Fruit fly (Drosophila melanogaster) whole organism, embryonic: ENCODE measurements around the gene CG16854.

Experiments used
- Adf1 ChIP-seq: fragments of 200-800 bp; sonication (Bioruptor generic); IDR thresholded peaks from 2 replicates; pipeline ENCODE4 v1.3.6; 2022; ENCODE audit warnings: missing biosample characterization, missing genetic modification characterization
- Bdp1 ChIP-seq: fragments of 200-800 bp; sonication (Bioruptor generic); optimal IDR thresholded peaks from 3 replicates; lab custom pipeline; 2016; ENCODE audit warnings: missing biosample characterization, missing genetic modification characterization
- CG10209 ChIP-seq: fragments of 200-800 bp; sonication (Bioruptor generic); optimal IDR thresholded peaks from 3 replicates; lab custom pipeline; 2017; ENCODE audit warnings: missing biosample characterization, mild to moderate bottlenecking, missing genetic modification characterization, missing genetic modification reagents
- CG10321 ChIP-seq: fragments of 200-800 bp; sonication (Bioruptor generic); IDR thresholded peaks from 2 replicates; pipeline ENCODE4 v1.3.6; 2022; ENCODE audit warnings: missing biosample characterization, missing genetic modification characterization
- CG10565 ChIP-seq: fragments of 200-800 bp; sonication (Bioruptor generic); optimal IDR thresholded peaks from 3 replicates; lab custom pipeline; 2016; ENCODE audit warnings: missing biosample characterization, mild to moderate bottlenecking, missing genetic modification characterization
- CG10654 ChIP-seq: fragments of 200-800 bp; sonication (Bioruptor generic); optimal IDR thresholded peaks from 2 replicates; lab custom pipeline; 2016; ENCODE audit warnings: missing biosample characterization, missing genetic modification characterization
- CG11504 ChIP-seq: fragments of 200-800 bp; sonication (Bioruptor generic); optimal IDR thresholded peaks from 3 replicates; lab custom pipeline; 2019; ENCODE audit warnings: missing biosample characterization, mild to moderate bottlenecking, missing genetic modification characterization, moderate library complexity
- CG1233 ChIP-seq: fragments of 200-800 bp; sonication (Bioruptor generic); optimal IDR thresholded peaks from 4 replicates; lab custom pipeline; 2018; ENCODE audit warnings: missing biosample characterization, mild to moderate bottlenecking, missing genetic modification characterization
- CG12769 ChIP-seq: fragments of 200-800 bp; sonication (Bioruptor generic); optimal IDR thresholded peaks from 2 replicates; lab custom pipeline; 2019; ENCODE audit warnings: missing biosample characterization, mild to moderate bottlenecking, missing genetic modification characterization, moderate library complexity
- CG13624 ChIP-seq: fragments of 200-800 bp; sonication (Bioruptor generic); optimal IDR thresholded peaks from 2 replicates; lab custom pipeline; 2016; ENCODE audit warnings: missing biosample characterization, missing genetic modification characterization
- CG15514 ChIP-seq: fragments of 200-800 bp; sonication (Bioruptor generic); optimal IDR thresholded peaks from 3 replicates; lab custom pipeline; 2017; ENCODE audit warnings: missing biosample characterization, missing genetic modification characterization, mild to moderate bottlenecking, moderate library complexity, missing genetic modification reagents
- CG17568 ChIP-seq: fragments of 200-800 bp; sonication (Bioruptor generic); optimal IDR thresholded peaks from 2 replicates; lab custom pipeline; 2018; ENCODE audit warnings: missing biosample characterization, mild to moderate bottlenecking, missing genetic modification characterization, moderate library complexity
- CG18262 ChIP-seq: fragments of 200-800 bp; optimal IDR thresholded peaks from 3 replicates; lab custom pipeline; 2019; ENCODE audit warnings: missing biosample characterization, mild to moderate bottlenecking, missing genetic modification characterization, moderate library complexity
- CG18476 ChIP-seq: fragments of 200-800 bp; sonication (Bioruptor generic); optimal IDR thresholded peaks from 2 replicates; lab custom pipeline; 2016; ENCODE audit warnings: missing biosample characterization, mild to moderate bottlenecking, missing genetic modification characterization
- CG2202 ChIP-seq: fragments of 200-800 bp; sonication (Bioruptor generic); optimal IDR thresholded peaks from 2 replicates; lab custom pipeline; 2018; ENCODE audit warnings: missing biosample characterization, mild to moderate bottlenecking, missing genetic modification characterization
- CG32772 ChIP-seq: fragments of 200-800 bp; sonication (Bioruptor generic); IDR thresholded peaks from 2 replicates; pipeline ENCODE4 v1.3.6; 2022; ENCODE audit warnings: missing biosample characterization, missing genetic modification characterization
- CG4282 ChIP-seq: fragments of 200-800 bp; sonication (Bioruptor generic); optimal IDR thresholded peaks from 2 replicates; lab custom pipeline; 2016; ENCODE audit warnings: missing biosample characterization, missing genetic modification characterization
- CG43689 ChIP-seq: fragments of 200-800 bp; sonication (Bioruptor generic); IDR thresholded peaks from 2 replicates; pipeline ENCODE4 v1.3.6; 2022; ENCODE audit warnings: missing biosample characterization, missing genetic modification characterization
- CG6272 ChIP-seq: fragments of 200-800 bp; sonication (Bioruptor generic); IDR thresholded peaks from 2 replicates; pipeline ENCODE4 v1.3.6; 2022; ENCODE audit warnings: missing biosample characterization, missing genetic modification characterization
- CG7556 ChIP-seq: fragments of 200-800 bp; sonication (Bioruptor generic); optimal IDR thresholded peaks from 2 replicates; lab custom pipeline; 2017; ENCODE audit warnings: missing biosample characterization, mild to moderate bottlenecking, missing genetic modification characterization
- CG7963 ChIP-seq: fragments of 200-800 bp; sonication (Bioruptor generic); IDR thresholded peaks from 3 replicates; pipeline ENCODE4 v1.3.6; 2022; ENCODE audit warnings: missing biosample characterization, missing genetic modification characterization; ENCODE audit not compliant: partially characterized antibody
- CG8944 ChIP-seq: fragments of 200-800 bp; sonication (Bioruptor generic); optimal IDR thresholded peaks from 3 replicates; lab custom pipeline; 2016; ENCODE audit warnings: missing biosample characterization, missing genetic modification characterization
- CG9876 ChIP-seq: fragments of 200-800 bp; sonication (Bioruptor generic); optimal IDR thresholded peaks from 2 replicates; lab custom pipeline; 2016; ENCODE audit warnings: missing biosample characterization, missing genetic modification characterization
- Camta ChIP-seq: fragments of 200-800 bp; sonication (Bioruptor generic); optimal IDR thresholded peaks from 2 replicates; lab custom pipeline; 2016; ENCODE audit warnings: missing biosample characterization, missing genetic modification characterization
- E2f2 ChIP-seq: fragments of 200-800 bp; sonication (Bioruptor generic); IDR thresholded peaks from 2 replicates; pipeline ENCODE4 v1.3.6; 2022; ENCODE audit warnings: missing biosample characterization, missing genetic modification characterization
- Fer3 ChIP-seq: fragments of 200-800 bp; sonication (Bioruptor generic); optimal IDR thresholded peaks from 2 replicates; lab custom pipeline; 2018; ENCODE audit warnings: missing biosample characterization, mild to moderate bottlenecking, missing genetic modification characterization, moderate library complexity
- HLH54F ChIP-seq: fragments of 200-800 bp; sonication (Bioruptor generic); optimal IDR thresholded peaks from 3 replicates; lab custom pipeline; 2016; ENCODE audit warnings: missing biosample characterization, missing genetic modification characterization
- NfI ChIP-seq: fragments of 200-800 bp; sonication (Bioruptor generic); optimal IDR thresholded peaks from 3 replicates; lab custom pipeline; 2018; ENCODE audit warnings: missing biosample characterization, mild to moderate bottlenecking, missing genetic modification characterization, moderate library complexity
- Six4 ChIP-seq: fragments of 200-800 bp; sonication (Bioruptor generic); optimal IDR thresholded peaks from 2 replicates; lab custom pipeline; 2016; ENCODE audit warnings: missing biosample characterization, missing genetic modification characterization
- Sry-β ChIP-seq: fragments of 200-800 bp; sonication (Bioruptor generic); optimal IDR thresholded peaks from 2 replicates; lab custom pipeline; 2018; ENCODE audit warnings: missing biosample characterization, mild to moderate bottlenecking, missing genetic modification characterization, moderate library complexity
- amos ChIP-seq: fragments of 200-800 bp; sonication (Bioruptor generic); IDR thresholded peaks from 2 replicates; pipeline ENCODE4 v1.3.6; 2022; ENCODE audit warnings: missing biosample characterization, missing genetic modification characterization; ENCODE audit not compliant: partially characterized antibody
- chif ChIP-seq, 2 experiments: fragments of 200-800 bp; sonication (Bioruptor generic); optimal IDR thresholded peaks; 3 replicates each; lab custom pipeline; 2016; ENCODE audit warnings: missing biosample characterization in 2 of 2, missing genetic modification characterization in 2 of 2
- chm ChIP-seq: fragments of 200-800 bp; sonication (Bioruptor generic); IDR thresholded peaks from 2 replicates; pipeline ENCODE4 v1.3.6; 2022; ENCODE audit warnings: missing biosample characterization, missing genetic modification characterization
- ci ChIP-seq: fragments of 200-800 bp; sonication (Bioruptor generic); IDR thresholded peaks from 3 replicates; pipeline ENCODE4 v1.3.6; 2022; ENCODE audit warnings: missing biosample characterization, missing genetic modification characterization
- da ChIP-seq: fragments of 200-800 bp; sonication (Bioruptor generic); optimal IDR thresholded peaks from 2 replicates; lab custom pipeline; 2016; ENCODE audit warnings: missing biosample characterization, missing genetic modification characterization
- danr ChIP-seq: fragments of 200-800 bp; sonication (Bioruptor generic); IDR thresholded peaks from 2 replicates; pipeline ENCODE4 v1.3.6; 2022; ENCODE audit warnings: missing biosample characterization, missing genetic modification characterization
- dpn ChIP-seq, 2 experiments: fragments of 200-800 bp; sonication (Bioruptor generic); optimal IDR thresholded peaks; 3 replicates each; lab custom pipeline; 2016; ENCODE audit warnings: missing biosample characterization in 2 of 2, missing genetic modification characterization in 2 of 2
- eyg ChIP-seq: fragments of 200-800 bp; sonication (Bioruptor generic); optimal IDR thresholded peaks from 3 replicates; lab custom pipeline; 2016; ENCODE audit warnings: missing biosample characterization, missing genetic modification characterization
- gce ChIP-seq: fragments of 200-800 bp; sonication (Bioruptor generic); IDR thresholded peaks from 3 replicates; pipeline ENCODE4 v1.3.6; 2022; ENCODE audit warnings: missing biosample characterization, missing genetic modification characterization
- inv ChIP-seq: fragments of 200-800 bp; sonication (Bioruptor generic); IDR thresholded peaks from 2 replicates; pipeline ENCODE4 v1.3.6; 2022; ENCODE audit warnings: missing biosample characterization, missing genetic modification characterization; ENCODE audit not compliant: partially characterized antibody
- kah ChIP-seq: fragments of 200-800 bp; sonication (Bioruptor generic); optimal IDR thresholded peaks from 2 replicates; lab custom pipeline; 2018; ENCODE audit warnings: missing biosample characterization, mild to moderate bottlenecking, missing genetic modification characterization
- klu ChIP-seq: fragments of 200-800 bp; sonication (Bioruptor generic); IDR thresholded peaks from 2 replicates; pipeline ENCODE4 v1.3.6; 2022; ENCODE audit warnings: missing biosample characterization, missing genetic modification characterization
- kni ChIP-seq: fragments of 200-800 bp; sonication (Bioruptor generic); optimal IDR thresholded peaks from 3 replicates; lab custom pipeline; 2017; ENCODE audit warnings: mild to moderate bottlenecking, missing biosample characterization, missing genetic modification reagents, missing genetic modification characterization
- onecut ChIP-seq: fragments of 200-800 bp; sonication (Bioruptor generic); IDR thresholded peaks from 2 replicates; pipeline ENCODE4 v1.3.6; 2022; ENCODE audit warnings: missing biosample characterization, missing genetic modification characterization
- salm ChIP-seq: fragments of 200-800 bp; sonication (Bioruptor generic); optimal IDR thresholded peaks from 2 replicates; lab custom pipeline; 2018; ENCODE audit warnings: missing biosample characterization, mild to moderate bottlenecking, missing genetic modification characterization
- schlank ChIP-seq: fragments of 200-800 bp; sonication (Bioruptor generic); optimal IDR thresholded peaks from 2 replicates; lab custom pipeline; 2018; ENCODE audit warnings: missing biosample characterization, mild to moderate bottlenecking, missing genetic modification characterization
- stc ChIP-seq: fragments of 200-800 bp; sonication (Bioruptor generic); IDR thresholded peaks from 2 replicates; pipeline ENCODE4 v1.3.6; 2022; ENCODE audit warnings: missing biosample characterization, missing genetic modification characterization
- tap ChIP-seq: fragments of 200-800 bp; optimal IDR thresholded peaks from 3 replicates; lab custom pipeline; 2019; ENCODE audit warnings: missing biosample characterization, mild to moderate bottlenecking, missing genetic modification characterization, moderate library complexity
- tll ChIP-seq, 2 experiments: fragments of 200-800 bp in 1 of 2; fragments of >200 bp in 1 of 2; sonication (Bioruptor generic) in 1 of 2; optimal IDR thresholded peaks; 2 replicates each; lab custom pipeline; 2017 to 2019; ENCODE audit warnings: missing biosample characterization in 2 of 2, missing genetic modification characterization in 2 of 2, mild to moderate bottlenecking in 1 of 2, moderate library complexity in 1 of 2
- usp ChIP-seq: fragments of >200 bp; optimal IDR thresholded peaks from 2 replicates; lab custom pipeline; 2017; ENCODE audit warnings: missing biosample characterization, missing genetic modification characterization
- z ChIP-seq: fragments of 200-800 bp; sonication (Bioruptor generic); IDR thresholded peaks from 3 replicates; pipeline ENCODE4 v1.3.6; 2022; ENCODE audit warnings: missing biosample characterization, missing genetic modification characterization

The CG16854 gene

DNA sequence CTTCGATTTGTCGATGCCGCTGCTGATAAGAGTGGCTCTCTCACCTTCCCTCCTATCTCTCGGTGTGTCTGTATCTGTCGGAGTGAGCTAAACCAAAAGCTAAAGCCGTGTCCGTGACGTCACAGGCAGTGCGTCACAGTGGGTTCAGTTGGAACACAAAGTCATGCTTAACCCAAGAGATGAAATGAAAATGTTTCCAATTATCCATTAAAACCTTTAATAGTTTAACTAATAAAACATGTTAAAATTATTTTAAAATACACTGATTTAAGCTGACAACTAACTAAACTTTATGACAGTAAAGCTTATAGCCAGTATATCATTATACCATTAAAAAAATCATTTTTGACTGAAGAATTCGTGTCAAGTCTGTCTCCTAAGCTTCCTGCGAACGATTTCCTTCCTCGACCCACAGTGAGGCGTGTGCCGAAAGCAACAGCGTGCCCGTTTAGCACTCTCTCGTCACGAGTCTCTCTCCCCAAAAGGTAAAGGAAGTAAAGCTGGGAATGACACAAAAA, 26.5 kb downstream of the CG16854 start, which contains the start of gene Idua (continued):
- TF ChIP-seq da (peak; percentile 11), CG10321 (GFP tag; lab: Robert Waterston, UW) (no peak), CG1233 (GFP tag; lab: Kevin White, UChicago) (peak; percentile 58), Fer3 (tag; lab: Kevin White, UChicago) (peak; percentile 53), usp (GFP tag; lab: Kevin White, UChicago) (no peak), CG7963 (GFP tag; lab: Robert Waterston, UW) (no peak), eyg (GFP tag; lab: Kevin White, UChicago) (no peak), Bdp1 (GFP tag; lab: Kevin White, UChicago) (no peak), dpn (GFP tag; optimal IDR thresholded peaks at IDR 0.05; lab: Kevin White, UChicago) (peak in 1 of 2 experiments; percentile 62), chm (no peak), kni (GFP tag; lab: Kevin White, UChicago) (no peak), inv (no peak), Sry-β (no peak), schlank (tag; lab: Kevin White, UChicago) (peak; percentile 28), CG4282 (GFP tag; lab: Kevin White, UChicago) (no peak), CG10654 (GFP tag; lab: Kevin White, UChicago) (peak; percentile 24), CG12769 (tag; lab: Kevin White, UChicago) (no peak), tll (GFP tag; optimal IDR thresholded peaks at IDR 0.05; lab: Kevin White, UChicago) (no peak), CG15514 (peak; percentile 35), CG10209 (GFP tag; lab: Kevin White, UChicago) (peak; percentile 70), salm (tag; lab: Kevin White, UChicago) (no peak), amos (no peak), Six4 (GFP tag; lab: Kevin White, UChicago) (peak; percentile 57), onecut (GFP tag; lab: Robert Waterston, UW) (peak; percentile 59), stc (GFP tag; lab: Robert Waterston, UW) (peak; percentile 67), CG43689 (GFP tag; lab: Robert Waterston, UW) (no peak), CG13624 (GFP tag; lab: Kevin White, UChicago) (no peak), Camta (no peak), Adf1 (GFP tag; lab: Robert Waterston, UW) (no peak; the same call in 1 of the 2 replicates), danr (no peak), CG6272 (GFP tag; lab: Robert Waterston, UW) (no peak), CG10565 (GFP tag; lab: Kevin White, UChicago) (no peak), CG8944 (GFP tag; lab: Kevin White, UChicago) (peak; percentile 15), klu (GFP tag; lab: Robert Waterston, UW) (peak; percentile 44; the same call in 1 of the 2 replicates), CG18476 (GFP tag; lab: Kevin White, UChicago) (peak; percentile 48), CG18262 (tag; lab: Kevin White, UChicago) (no peak), CG7556 (peak; percentile 93), CG11504 (tag; lab: Kevin White, UChicago) (no peak), CG9876 (no peak), tap (tag; lab: Kevin White, UChicago) (no peak), NfI (GFP tag; lab: Kevin White, UChicago) (peak; percentile 69), HLH54F (GFP tag; lab: Kevin White, UChicago) (peak; percentile 38), ci (GFP tag; lab: Robert Waterston, UW) (peak; percentile 61; the same call in 1 of the 3 replicates), chif (GFP tag; optimal IDR thresholded peaks at IDR 0.05; lab: Kevin White, UChicago) (peak in 1 of 2 experiments; percentile 21), z (GFP tag; lab: Robert Waterston, UW) (no peak), CG17568 (no peak), E2f2 (GFP tag; lab: Robert Waterston, UW) (peak; percentile 33; the same call in 1 of the 2 replicates), gce (no peak), kah (GFP tag; lab: Kevin White, UChicago) (peak; percentile 12), CG2202 (tag; lab: Kevin White, UChicago) (peak; percentile 13), CG32772 (GFP tag; lab: Robert Waterston, UW) (0 out of 2 replicates have a peak, but pooled peaks have one; percentile 31)
